Fruit fly (Drosophila melanogaster): ENCODE results near the gene Gr98c.

- TF ChIP-seq br (GFP tag; optimal IDR thresholded peaks at IDR 0.05) (no peak), Rel (GFP tag; optimal IDR thresholded peaks at IDR 0.05) (no peak), Rel (tag; optimal IDR thresholded peaks at IDR 0.05) (no peak)
Observed at dm6 chr3R:27547378-27547949, 3.2 kb downstream of the Gr98c start.
